ENCODE assay signal across 4 fruit fly cellular contexts in the genomic region with DNA sequence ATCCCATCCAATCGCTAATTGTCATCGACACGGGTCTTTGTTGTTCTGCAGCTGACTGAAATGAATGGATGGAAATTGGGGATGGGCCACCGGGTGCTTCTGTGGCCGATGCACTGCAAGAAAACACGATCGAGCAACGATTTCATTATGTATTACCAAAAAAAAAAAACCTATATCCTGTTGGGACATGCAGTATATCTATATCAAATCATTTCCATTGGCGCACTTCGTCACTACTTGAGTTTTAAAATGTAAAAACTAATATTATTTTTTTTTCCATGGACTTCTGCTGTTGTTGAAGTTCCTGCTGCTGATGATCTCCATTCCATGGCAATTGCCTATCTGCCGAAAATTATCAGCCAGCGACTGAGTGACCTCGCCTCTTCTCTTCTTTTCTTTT.
TF ChIP-seq lines count a peak whose summit lies in the region.

No protein-coding gene starts in this region.

- TF ChIP-seq CTCF in whole organism, embryonic (GFP tag; optimal IDR thresholded peaks at IDR 0.05; lab: Kevin White, UChicago) = no peak

TF ChIP-seq in whole organism, embryonic, 481 proteins besides CTCF, POLR2A, EP300 and RAD21 (continues in another document):
- peak; percentile 10 for TF ChIP-seq CG18619 (GFP tag; optimal IDR thresholded peaks at IDR 0.05; lab: Kevin White, UChicago)
- TF ChIP-seq Dref (GFP tag; IDR thresholded peaks at IDR 0.05; lab: Robert Waterston, UW) = no peak
- TF ChIP-seq CG9876 (GFP tag; optimal IDR thresholded peaks at IDR 0.05; lab: Kevin White, UChicago) = no peak
- peak; percentile 41 for TF ChIP-seq CG16863 (GFP tag; optimal IDR thresholded peaks at IDR 0.05; lab: Kevin White, UChicago)
- peak; percentile 53 for TF ChIP-seq Antp (GFP tag; optimal IDR thresholded peaks at IDR 0.05; lab: Kevin White, UChicago)
- TF ChIP-seq sob (GFP tag; IDR thresholded peaks at IDR 0.05; lab: Robert Waterston, UW) = peak; percentile 63
- TF ChIP-seq H2.0 (GFP tag; IDR thresholded peaks at IDR 0.05; lab: Robert Waterston, UW) = peak; percentile 65
- peak; percentile 30 for TF ChIP-seq NfI (GFP tag; optimal IDR thresholded peaks at IDR 0.05; lab: Kevin White, UChicago)
- TF ChIP-seq Mad (GFP tag; optimal IDR thresholded peaks at IDR 0.05; lab: Kevin White, UChicago) = peak; percentile 49
- TF ChIP-seq CG31365 (tag; optimal IDR thresholded peaks at IDR 0.05; lab: Kevin White, UChicago) = no peak
- TF ChIP-seq CrebB (tag; optimal IDR thresholded peaks at IDR 0.05; lab: Kevin White, UChicago) = no peak
- TF ChIP-seq CG1792 (GFP tag; optimal IDR thresholded peaks at IDR 0.05; lab: Kevin White, UChicago) = peak; percentile 27
- peak; percentile 58 for TF ChIP-seq Six4 (GFP tag; optimal IDR thresholded peaks at IDR 0.05; lab: Kevin White, UChicago)
- TF ChIP-seq CG6654 (GFP tag; optimal IDR thresholded peaks at IDR 0.05; lab: Kevin White, UChicago) = peak; percentile 5
- TF ChIP-seq Hr51 (GFP tag; optimal IDR thresholded peaks at IDR 0.05; lab: Kevin White, UChicago) = peak in 1 of 2 experiments; percentile 60
- TF ChIP-seq CG14441 (GFP tag; IDR thresholded peaks at IDR 0.05; lab: Robert Waterston, UW) = peak; percentile 72
- TF ChIP-seq vvl (GFP tag; IDR thresholded peaks at IDR 0.05; lab: Robert Waterston, UW) = peak; percentile 89
- TF ChIP-seq Fer2 (tag; optimal IDR thresholded peaks at IDR 0.05; lab: Kevin White, UChicago) = no peak
- no peak for TF ChIP-seq CG14965 (GFP tag; optimal IDR thresholded peaks at IDR 0.05; lab: Kevin White, UChicago; ENCODE audit: borderline replicate concordance)
- TF ChIP-seq CG4730 (GFP tag; IDR thresholded peaks at IDR 0.05; lab: Robert Waterston, UW) = peak; percentile 41
- no peak for TF ChIP-seq abd-A (tag; optimal IDR thresholded peaks at IDR 0.05; lab: Kevin White, UChicago)

TF ChIP-seq in whole organism, prepupa, 60 proteins besides CTCF, POLR2A, EP300 and RAD21 (continues in another document):
- TF ChIP-seq fd59A (GFP tag; optimal IDR thresholded peaks at IDR 0.05; lab: Kevin White, UChicago) (no peak), Sox15 (GFP tag; optimal IDR thresholded peaks at IDR 0.05; lab: Kevin White, UChicago) (peak; percentile 16), acj6 (GFP tag; optimal IDR thresholded peaks at IDR 0.05; lab: Kevin White, UChicago) (peak; percentile 58), spab (GFP tag; optimal IDR thresholded peaks at IDR 0.05; lab: Kevin White, UChicago) (no peak), Met (GFP tag; optimal IDR thresholded peaks at IDR 0.05; lab: Kevin White, UChicago) (peak; percentile 51), Hr39 (GFP tag; optimal IDR thresholded peaks at IDR 0.05; lab: Kevin White, UChicago) (peak; percentile 57), CG3919 (GFP tag; optimal IDR thresholded peaks at IDR 0.05; lab: Kevin White, UChicago) (peak; percentile 32), CG31627 (GFP tag; optimal IDR thresholded peaks at IDR 0.05; lab: Kevin White, UChicago) (peak; percentile 56), Eip78C (GFP tag; lab: Kevin White, UChicago) (peak; percentile 66), svp (GFP tag; lab: Kevin White, UChicago) (peak; percentile 92), topi (GFP tag; optimal IDR thresholded peaks at IDR 0.05; lab: Kevin White, UChicago) (peak; percentile 48), cyc (GFP tag; optimal IDR thresholded peaks at IDR 0.05; lab: Kevin White, UChicago) (peak; percentile 41), Sox102F (GFP tag; optimal IDR thresholded peaks at IDR 0.05; lab: Kevin White, UChicago) (peak; percentile 52), Gug (GFP tag; IDR thresholded peaks at IDR 0.05; lab: Robert Waterston, UW) (no peak), Blimp-1 (GFP tag; optimal IDR thresholded peaks at IDR 0.05; lab: Kevin White, UChicago) (no peak), CG6163 (GFP tag; IDR thresholded peaks at IDR 0.05; lab: Robert Waterston, UW) (peak; percentile 76), CG6808 (GFP tag; optimal IDR thresholded peaks at IDR 0.05; lab: Kevin White, UChicago) (no peak), pdm3 (GFP tag; optimal IDR thresholded peaks at IDR 0.05; lab: Kevin White, UChicago) (peak; percentile 41), Smox (GFP tag; optimal IDR thresholded peaks at IDR 0.05; lab: Kevin White, UChicago) (peak; percentile 43), Sox14 (GFP tag; optimal IDR thresholded peaks at IDR 0.05; lab: Kevin White, UChicago) (peak; percentile 39), esn (GFP tag; optimal IDR thresholded peaks at IDR 0.05; lab: Kevin White, UChicago) (peak; percentile 63), CG15336 (GFP tag; IDR thresholded peaks at IDR 0.05; lab: Robert Waterston, UW) (peak; percentile 42; the same call in 1 of the 2 replicates), OdsH (GFP tag; optimal IDR thresholded peaks at IDR 0.05; lab: Kevin White, UChicago) (peak; percentile 47)

TF ChIP-seq in whole organism, pupa, 21 proteins besides CTCF, POLR2A, EP300 and RAD21:
- no peak for TF ChIP-seq CG34367 (tag; optimal IDR thresholded peaks at IDR 0.05; lab: Kevin White, UChicago)
- no peak for TF ChIP-seq CG8159 (tag; optimal IDR thresholded peaks at IDR 0.05; lab: Kevin White, UChicago)
- 0 out of 2 replicates have a peak, but pooled peaks have one; percentile 25 for TF ChIP-seq CG32121 (GFP tag; IDR thresholded peaks at IDR 0.05; lab: Robert Waterston, UW)
- no peak for TF ChIP-seq CG12605 (GFP tag; IDR thresholded peaks at IDR 0.05; lab: Robert Waterston, UW)
- no peak for TF ChIP-seq CG10348 (GFP tag; IDR thresholded peaks at IDR 0.05; lab: Robert Waterston, UW)
- TF ChIP-seq Snoo (tag; optimal IDR thresholded peaks at IDR 0.05; lab: Kevin White, UChicago) = no peak
- TF ChIP-seq Pif1A (GFP tag; optimal IDR thresholded peaks at IDR 0.05; lab: Kevin White, UChicago) = peak; percentile 29
- TF ChIP-seq EcR (GFP tag; optimal IDR thresholded peaks at IDR 0.05; lab: Kevin White, UChicago) = no peak
- TF ChIP-seq CG15710 (tag; optimal IDR thresholded peaks at IDR 0.05; lab: Kevin White, UChicago) = no peak
- no peak for TF ChIP-seq D1 (tag; optimal IDR thresholded peaks at IDR 0.05; lab: Kevin White, UChicago)
- peak; percentile 42; the same call in 1 of the 3 replicates for TF ChIP-seq CG4496 (GFP tag; IDR thresholded peaks at IDR 0.05; lab: Robert Waterston, UW)
- no peak for TF ChIP-seq CG9948 (tag; optimal IDR thresholded peaks at IDR 0.05; lab: Kevin White, UChicago)
- no peak for TF ChIP-seq Pif1B (GFP tag; optimal IDR thresholded peaks at IDR 0.05; lab: Kevin White, UChicago)
- no peak for TF ChIP-seq gl (tag; optimal IDR thresholded peaks at IDR 0.05; lab: Kevin White, UChicago)
- no peak for TF ChIP-seq CG8301 (tag; optimal IDR thresholded peaks at IDR 0.05; lab: Kevin White, UChicago)
- no peak for TF ChIP-seq CG17806 (tag; optimal IDR thresholded peaks at IDR 0.05; lab: Kevin White, UChicago)
- peak; percentile 22 for TF ChIP-seq CG14655 (GFP tag; optimal IDR thresholded peaks at IDR 0.05; lab: Kevin White, UChicago)
- no peak for TF ChIP-seq rn (GFP tag; IDR thresholded peaks at IDR 0.05; lab: Robert Waterston, UW)
- peak; percentile 25; the same call in 1 of the 2 replicates for TF ChIP-seq Ets98B (GFP tag; IDR thresholded peaks at IDR 0.05; lab: Robert Waterston, UW)
- no peak for TF ChIP-seq CG13204 (GFP tag; optimal IDR thresholded peaks at IDR 0.05; lab: Kevin White, UChicago)
- peak; percentile 58; the same call in 1 of the 3 replicates for TF ChIP-seq fd96Ca (GFP tag; IDR thresholded peaks at IDR 0.05; lab: Robert Waterston, UW)

TF ChIP-seq in whole organism, wandering third instar larva, 38 proteins besides CTCF, POLR2A, EP300 and RAD21 (continues in another document):
- TF ChIP-seq psq (GFP tag; optimal IDR thresholded peaks at IDR 0.05; lab: Kevin White, UChicago) (peak; percentile 58), fru (GFP tag; optimal IDR thresholded peaks at IDR 0.05; lab: Kevin White, UChicago) (peak; percentile 60), foxo (GFP tag; optimal IDR thresholded peaks at IDR 0.05; lab: Kevin White, UChicago) (peak in 1 of 2 experiments; percentile 66), lola (GFP tag; optimal IDR thresholded peaks at IDR 0.05; lab: Kevin White, UChicago) (no peak), Dfd (GFP tag; optimal IDR thresholded peaks at IDR 0.05; lab: Kevin White, UChicago) (no peak), OdsH (GFP tag; optimal IDR thresholded peaks at IDR 0.05; lab: Kevin White, UChicago) (peak; percentile 67), pan (optimal IDR thresholded peaks at IDR 0.05; lab: Kevin White, UChicago) (no peak), CG32264 (GFP tag; optimal IDR thresholded peaks at IDR 0.05; lab: Kevin White, UChicago) (peak; percentile 0), Mio (GFP tag; optimal IDR thresholded peaks at IDR 0.05; lab: Kevin White, UChicago) (no peak), dsf (GFP tag; optimal IDR thresholded peaks at IDR 0.05; lab: Kevin White, UChicago; ENCODE audit: borderline replicate concordance) (no peak), GATAd (GFP tag; optimal IDR thresholded peaks at IDR 0.05; lab: Kevin White, UChicago) (no peak), Hr78 (GFP tag; optimal IDR thresholded peaks at IDR 0.05; lab: Kevin White, UChicago) (no peak), brk (GFP tag; optimal IDR thresholded peaks at IDR 0.05; lab: Kevin White, UChicago) (no peak), Hr83 (GFP tag; optimal IDR thresholded peaks at IDR 0.05; lab: Kevin White, UChicago; ENCODE audit: poor library complexity, severe bottlenecking) (no peak), h (GFP tag; optimal IDR thresholded peaks at IDR 0.05; lab: Kevin White, UChicago) (peak; percentile 72), Abd-B (GFP tag; optimal IDR thresholded peaks at IDR 0.05; lab: Kevin White, UChicago) (no peak), br (GFP tag; optimal IDR thresholded peaks at IDR 0.05; lab: Kevin White, UChicago) (peak; percentile 60), CrebA (GFP tag; optimal IDR thresholded peaks at IDR 0.05; lab: Kevin White, UChicago; ENCODE audit: borderline replicate concordance) (no peak), dl (GFP tag; optimal IDR thresholded peaks at IDR 0.05; lab: Kevin White, UChicago; ENCODE audit: insufficient read depth in 1 of 2, partially characterized antibody in 2 of 2) (no peak), jim (GFP tag; optimal IDR thresholded peaks at IDR 0.05; lab: Kevin White, UChicago) (no peak), Sp1 (GFP tag; optimal IDR thresholded peaks at IDR 0.05; lab: Kevin White, UChicago) (peak; percentile 3), ey (GFP tag; optimal IDR thresholded peaks at IDR 0.05; lab: Kevin White, UChicago) (peak; percentile 73), rgr (GFP tag; optimal IDR thresholded peaks at IDR 0.05; lab: Kevin White, UChicago) (peak; percentile 70), tai (GFP tag; optimal IDR thresholded peaks at IDR 0.05; lab: Kevin White, UChicago) (no peak), Dif (GFP tag; optimal IDR thresholded peaks at IDR 0.05; lab: Kevin White, UChicago; ENCODE audit: partially characterized antibody) (no peak), woc (GFP tag; optimal IDR thresholded peaks at IDR 0.05; lab: Kevin White, UChicago) (peak; percentile 32), sv (GFP tag; optimal IDR thresholded peaks at IDR 0.05; lab: Kevin White, UChicago) (no peak), Rel (GFP tag; optimal IDR thresholded peaks at IDR 0.05; lab: Kevin White, UChicago) (no peak), Rel (tag; optimal IDR thresholded peaks at IDR 0.05; lab: Kevin White, UChicago) (no peak), CG9705 (GFP tag; optimal IDR thresholded peaks at IDR 0.05; lab: Kevin White, UChicago) (no peak)
